Worm (Caenorhabditis elegans): Measurements from ENCODE around the gene F14H12.8.
A peak's percentile ranks its signal among the peaks of the same experiment; 100 is the strongest.
"Not testable (repeated sequence)": the region's sequence is repeated elsewhere in the genome, so short reads cannot be mapped to it uniquely, and the experiment has no call there.

Gene F14H12.8

DNA sequence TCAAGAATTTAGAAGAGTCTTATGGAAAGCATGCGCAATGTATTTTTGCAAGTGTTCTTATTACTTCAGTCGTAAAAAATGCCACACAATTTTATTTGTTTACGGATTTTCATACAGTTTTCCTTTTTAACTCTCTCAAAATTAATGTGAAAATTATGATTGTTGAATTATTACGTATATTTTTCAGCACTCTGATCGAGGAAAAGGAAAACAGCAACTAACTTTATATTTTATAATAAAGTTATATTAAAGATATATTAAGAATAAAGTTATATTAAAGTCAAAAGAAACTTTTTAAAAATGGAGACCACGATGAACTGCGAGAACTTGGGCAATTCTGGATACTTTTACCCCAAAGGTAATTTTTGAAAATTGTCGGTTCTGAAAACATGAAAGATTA, 14.6 kb downstream of the F14H12.8 start, which contains the start of gene F14H12.2:
Gene F14H12.2 (plus strand): TSS at position 301 of the 400 bp plus-strand sequence.
- TF ChIP-seq F22D6.2 (tag; optimal IDR thresholded peaks at IDR 0.05) (no peak), ceh-40 (GFP tag; IDR thresholded peaks at IDR 0.05) (no peak), F37B4.10 (GFP tag; IDR thresholded peaks at IDR 0.05) (no peak), hmg-1.2 (GFP tag; IDR thresholded peaks at IDR 0.05) (no peak), atf-7 (tag; optimal IDR thresholded peaks at IDR 0.05) (no peak), nhr-80 (tag; optimal IDR thresholded peaks at IDR 0.05) (no peak), madf-3 (GFP tag; IDR thresholded peaks at IDR 0.05) (no peak), F23B12.7 (tag; optimal IDR thresholded peaks at IDR 0.05; ENCODE audit: insufficient read depth) (no peak), snpc-3.4 (tag; optimal IDR thresholded peaks at IDR 0.05) (no peak), nhr-179 (tag; optimal IDR thresholded peaks at IDR 0.05) (no peak)

DNA sequence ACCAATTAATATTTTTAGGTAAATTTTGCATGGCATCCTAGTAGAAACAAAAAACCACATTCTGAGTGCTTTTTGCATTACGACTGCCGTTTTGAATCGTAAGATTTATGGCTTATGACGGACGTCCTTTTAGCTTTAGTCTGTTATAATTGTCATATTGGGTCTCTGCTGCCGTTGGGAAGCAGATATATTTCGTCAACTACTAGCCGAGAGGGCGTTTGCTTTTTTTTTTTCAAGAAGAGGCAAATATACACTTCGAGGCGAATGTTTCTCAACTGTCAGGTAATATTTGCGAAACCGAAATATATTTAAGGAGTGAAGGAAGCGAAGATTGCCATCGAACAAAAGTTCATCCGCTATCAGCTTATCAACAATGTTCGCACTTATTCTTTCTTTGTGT, 20.9 kb downstream of the F14H12.8 start, which contains the start of gene F14H12.3:
Gene F14H12.3 (plus strand): TSS at position 301 of the 400 bp plus-strand sequence.
- TF ChIP-seq ets-4 (GFP tag; optimal IDR thresholded peaks at IDR 0.05): no peak
- TF ChIP-seq ztf-28 (GFP tag; IDR thresholded peaks at IDR 0.05): no peak
- TF ChIP-seq fkh-3 (tag; optimal IDR thresholded peaks at IDR 0.05): no peak
- TF ChIP-seq die-1 (tag; optimal IDR thresholded peaks at IDR 0.05): no peak
- no peak for TF ChIP-seq dpff-1 (tag; optimal IDR thresholded peaks at IDR 0.05)

DNA sequence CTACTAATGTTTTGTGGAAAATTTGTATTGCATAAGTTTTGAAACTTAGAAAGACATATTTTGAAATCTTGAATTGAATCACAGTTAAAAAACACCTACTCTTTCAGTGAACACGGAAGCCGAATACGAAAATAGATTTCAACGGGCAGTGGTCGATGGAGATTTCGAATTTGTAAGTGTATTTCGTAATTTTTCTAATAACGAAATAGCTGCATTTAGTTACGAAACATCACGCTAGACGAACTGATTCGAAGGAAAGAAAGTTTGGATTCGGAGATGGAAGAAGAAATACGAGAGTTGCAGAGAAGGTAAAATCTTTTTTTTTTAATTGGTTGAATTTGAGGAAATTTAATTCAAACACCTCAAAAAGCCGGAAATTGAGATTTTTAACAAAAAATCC, 22.0 kb downstream of the F14H12.8 start:
- TF ChIP-seq ceh-27 (GFP tag; optimal IDR thresholded peaks at IDR 0.05) (no peak), cebp-1 (GFP tag; IDR thresholded peaks at IDR 0.05) (no peak), cebp-1 (tag; optimal IDR thresholded peaks at IDR 0.05) (peak; percentile 83)

DNA sequence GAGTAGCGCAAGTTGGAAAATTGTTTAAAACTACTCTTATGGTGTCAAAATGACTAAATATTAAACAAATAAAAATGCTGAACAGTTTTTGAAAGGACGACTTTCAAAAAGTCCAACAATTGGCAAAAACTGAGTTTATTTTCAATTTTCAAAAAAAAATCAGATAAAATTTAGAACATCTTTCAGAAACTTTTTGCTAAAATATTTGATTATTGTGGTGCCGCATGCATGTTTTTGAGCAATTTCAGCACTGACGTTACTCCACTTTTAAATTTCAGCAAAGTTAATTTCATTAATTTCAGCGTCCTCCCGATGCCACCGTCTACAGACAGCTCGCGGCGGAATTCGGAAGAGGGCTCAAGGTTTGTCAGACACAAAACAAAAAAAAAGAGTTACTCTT, 25.4 kb downstream of the F14H12.8 start, which contains the start of gene cst-1:
Gene cst-1 (plus strand): TSS at position 301 of the 400 bp plus-strand sequence.
- TF ChIP-seq F10E7.11 (tag; optimal IDR thresholded peaks at IDR 0.05); dox-1 (GFP tag; IDR thresholded peaks at IDR 0.05); hrde-1 (tag; optimal IDR thresholded peaks at IDR 0.05; ENCODE audit: borderline replicate concordance): not testable (repeated sequence)

DNA sequence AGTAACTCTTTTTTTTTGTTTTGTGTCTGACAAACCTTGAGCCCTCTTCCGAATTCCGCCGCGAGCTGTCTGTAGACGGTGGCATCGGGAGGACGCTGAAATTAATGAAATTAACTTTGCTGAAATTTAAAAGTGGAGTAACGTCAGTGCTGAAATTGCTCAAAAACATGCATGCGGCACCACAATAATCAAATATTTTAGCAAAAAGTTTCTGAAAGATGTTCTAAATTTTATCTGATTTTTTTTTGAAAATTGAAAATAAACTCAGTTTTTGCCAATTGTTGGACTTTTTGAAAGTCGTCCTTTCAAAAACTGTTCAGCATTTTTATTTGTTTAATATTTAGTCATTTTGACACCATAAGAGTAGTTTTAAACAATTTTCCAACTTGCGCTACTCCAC, 28.8 kb downstream of the F14H12.8 start, which contains the start of gene cst-2:
Gene cst-2 (minus strand): TSS at position 101 of the 400 bp plus-strand sequence.
- TF ChIP-seq lsl-1 (GFP tag; optimal IDR thresholded peaks at IDR 0.05); Y53F4B.3 (GFP tag; IDR thresholded peaks at IDR 0.05); F39B2.1 (GFP tag; IDR thresholded peaks at IDR 0.05): not testable (repeated sequence)

DNA sequence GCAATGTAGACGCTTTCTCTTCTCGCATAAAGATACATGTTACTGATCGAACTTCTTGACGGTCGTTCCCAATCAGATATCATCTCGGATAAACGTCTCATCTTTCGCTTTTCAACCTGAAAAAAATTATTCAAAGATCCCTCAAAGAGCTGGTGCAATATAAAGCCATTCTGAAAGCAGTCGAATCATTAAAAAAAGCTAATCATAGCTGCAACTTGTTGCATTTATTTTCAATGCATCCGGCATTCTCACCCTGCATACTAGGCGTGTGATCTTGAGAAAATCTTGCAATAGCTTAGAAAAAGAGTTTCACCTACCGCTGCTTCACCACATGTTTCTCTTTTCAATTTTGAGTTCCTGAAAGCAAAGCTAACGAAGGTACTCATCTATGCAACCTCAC, 32.5 kb downstream of the F14H12.8 start, which contains the start of gene C24A8.6:
Gene C24A8.6 (minus strand): TSS at position 101 of the 400 bp plus-strand sequence.
- TF ChIP-seq F55B11.4 (tag; optimal IDR thresholded peaks at IDR 0.05; ENCODE audit: borderline replicate concordance, insufficient read depth); him-1 (tag; optimal IDR thresholded peaks at IDR 0.05); madf-10 (tag; optimal IDR thresholded peaks at IDR 0.05): not testable (repeated sequence)

DNA sequence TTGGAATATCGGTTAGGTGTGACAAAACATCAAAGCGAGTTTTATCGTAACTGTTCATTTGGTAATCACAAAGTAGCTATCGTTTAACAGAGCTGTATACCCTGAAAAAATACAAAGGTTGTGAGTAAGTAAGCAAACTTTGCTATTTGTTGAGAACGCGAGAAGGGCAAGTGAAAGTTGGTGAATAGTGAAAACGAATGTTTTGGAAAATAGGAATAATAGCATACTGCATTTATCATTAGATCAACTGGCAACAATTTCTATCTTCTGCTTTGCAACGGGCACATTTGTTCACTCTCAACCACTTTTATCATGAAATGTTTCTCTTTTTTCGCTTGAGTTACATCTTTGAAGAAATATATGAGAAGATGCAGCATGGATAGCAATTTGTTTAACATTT, 36.0 kb downstream of the F14H12.8 start, which contains the start of gene C24A8.5:
Gene C24A8.5 (minus strand): TSS at position 101 of the 400 bp plus-strand sequence.
- TF ChIP-seq F37B4.10 (GFP tag; IDR thresholded peaks at IDR 0.05) (no peak), hmg-1.2 (GFP tag; IDR thresholded peaks at IDR 0.05) (no peak)

Data from whole organism, young adult.